Worm (Caenorhabditis elegans): ENCODE measurements around the gene F23A7.4.

F23A7.4 gene

ce11 chrX:16261993-16262392, 49.6 kb downstream of the F23A7.4 start, which contains the start of gene sgk-1:
Gene sgk-1 (minus strand): TSS chrX:16262122.
- TF ChIP-seq W03F9.2 (tag; optimal IDR thresholded peaks at IDR 0.05): no peak
- no peak for TF ChIP-seq him-1 (tag; optimal IDR thresholded peaks at IDR 0.05)
- TF ChIP-seq dao-5 (tag; optimal IDR thresholded peaks at IDR 0.05): no peak

Measured in whole organism, L4/young adult.